Worm (Caenorhabditis elegans) whole organism, late embryonic: ENCODE measurements around the gene F23H11.5.

Experiments used
- C38D4.7 ChIP-seq: fragments of 200-800 bp; sonication (Bioruptor generic); optimal IDR thresholded peaks from 2 replicates; lab custom pipeline; 2018; ENCODE audit warnings: mild to moderate bottlenecking, missing genetic modification characterization, moderate library complexity, missing compliant biosample characterization
- K09A11.1 ChIP-seq: sonication (generic microtip); optimal IDR thresholded peaks from 2 replicates; lab custom pipeline; 2017; ENCODE audit warnings: antibody characterized with exemption, mild to moderate bottlenecking, missing genetic modification characterization, missing compliant biosample characterization; ENCODE audit not compliant: insufficient read depth
- T23F11.4 ChIP-seq: fragments of 200-800 bp; sonication (Bioruptor generic); optimal IDR thresholded peaks from 2 replicates; lab custom pipeline; 2018; ENCODE audit warnings: mild to moderate bottlenecking, missing genetic modification characterization, missing compliant biosample characterization
- Y22D7AL.16 ChIP-seq: sonication (generic microtip); optimal IDR thresholded peaks from 2 replicates; lab custom pipeline; 2016; ENCODE audit warnings: missing genetic modification characterization, missing compliant biosample characterization
- ahr-1 ChIP-seq: sonication (generic microtip); optimal IDR thresholded peaks from 2 replicates; lab custom pipeline; 2016; ENCODE audit warnings: missing genetic modification characterization, missing compliant biosample characterization
- ceh-14 ChIP-seq: sonication (generic microtip); optimal IDR thresholded peaks from 2 replicates; lab custom pipeline; 2016; ENCODE audit warnings: missing genotype, missing genetic modification characterization, missing compliant biosample characterization
- ceh-18 ChIP-seq: sonication (generic microtip); optimal IDR thresholded peaks from 2 replicates; lab custom pipeline; 2016; ENCODE audit warnings: missing genetic modification characterization, missing compliant biosample characterization
- ceh-2 ChIP-seq: sonication (generic microtip); optimal IDR thresholded peaks from 2 replicates; lab custom pipeline; 2016; ENCODE audit warnings: missing genotype, missing genetic modification characterization, missing compliant biosample characterization
- ceh-24 ChIP-seq: sonication (generic microtip); optimal IDR thresholded peaks from 2 replicates; lab custom pipeline; 2016; ENCODE audit warnings: mild to moderate bottlenecking, missing genetic modification characterization, missing compliant biosample characterization
- ceh-31 ChIP-seq: sonication (generic microtip); optimal IDR thresholded peaks from 2 replicates; lab custom pipeline; 2016; ENCODE audit warnings: missing genetic modification characterization, missing compliant biosample characterization
- ceh-34 ChIP-seq: sonication (generic microtip); optimal IDR thresholded peaks from 2 replicates; lab custom pipeline; 2016; ENCODE audit warnings: mild to moderate bottlenecking, missing genetic modification characterization, missing compliant biosample characterization
- ceh-6 ChIP-seq: fragments of 200-800 bp; sonication (Bioruptor generic); optimal IDR thresholded peaks from 2 replicates; lab custom pipeline; 2018; ENCODE audit warnings: mild to moderate bottlenecking, missing genetic modification characterization, missing compliant biosample characterization
- ceh-9 ChIP-seq: sonication (generic microtip); optimal IDR thresholded peaks from 2 replicates; lab custom pipeline; 2016; ENCODE audit warnings: mild to moderate bottlenecking, missing genetic modification characterization, inconsistent platforms, missing compliant biosample characterization
- elt-2 ChIP-seq: sonication (generic microtip); optimal IDR thresholded peaks from 2 replicates; lab custom pipeline; 2016; ENCODE audit warnings: missing genetic modification reagents, missing genetic modification characterization, missing compliant biosample characterization
- ets-4 ChIP-seq: sonication (generic microtip); optimal IDR thresholded peaks from 2 replicates; lab custom pipeline; 2016; ENCODE audit warnings: missing genetic modification characterization, missing compliant biosample characterization
- eyg-1 ChIP-seq: sonication (generic microtip); optimal IDR thresholded peaks from 2 replicates; lab custom pipeline; 2016; ENCODE audit warnings: missing genotype, missing genetic modification characterization, missing compliant biosample characterization
- hlh-13 ChIP-seq: fragments of 200-800 bp; sonication (Bioruptor generic); optimal IDR thresholded peaks from 2 replicates; lab custom pipeline; 2018; ENCODE audit warnings: mild to moderate bottlenecking, missing genetic modification characterization, missing compliant biosample characterization
- hlh-30 ChIP-seq: sonication (generic microtip); optimal IDR thresholded peaks from 2 replicates; lab custom pipeline; 2017; ENCODE audit warnings: antibody characterized with exemption, missing genetic modification characterization, missing compliant biosample characterization; ENCODE audit not compliant: insufficient read depth
- hlh-6 ChIP-seq: sonication (generic microtip); optimal IDR thresholded peaks from 2 replicates; lab custom pipeline; 2016; ENCODE audit warnings: missing genotype, missing genetic modification characterization, missing compliant biosample characterization
- lim-6 ChIP-seq: sonication (generic microtip); optimal IDR thresholded peaks from 2 replicates; lab custom pipeline; 2016; ENCODE audit warnings: missing genetic modification characterization, missing compliant biosample characterization
- lin-11 ChIP-seq: fragments of 200-800 bp; sonication (Bioruptor generic); optimal IDR thresholded peaks from 2 replicates; lab custom pipeline; 2018; ENCODE audit warnings: mild to moderate bottlenecking, missing genetic modification characterization, missing compliant biosample characterization
- madf-2 ChIP-seq: sonication (generic microtip); optimal IDR thresholded peaks from 2 replicates; lab custom pipeline; 2017; ENCODE audit warnings: missing genetic modification characterization, missing compliant biosample characterization
- mec-3 ChIP-seq: sonication (generic microtip); optimal IDR thresholded peaks from 2 replicates; lab custom pipeline; 2016; ENCODE audit warnings: borderline replicate concordance, missing genetic modification characterization, missing compliant biosample characterization
- nfya-1 ChIP-seq: sonication (generic microtip); optimal IDR thresholded peaks from 2 replicates; lab custom pipeline; 2017; ENCODE audit warnings: missing genetic modification characterization, mild to moderate bottlenecking, missing compliant biosample characterization, antibody characterized with exemption, moderate library complexity
- nhr-232 ChIP-seq: sonication (generic microtip); optimal IDR thresholded peaks from 2 replicates; lab custom pipeline; 2016; ENCODE audit warnings: missing genetic modification characterization, missing compliant biosample characterization
- odd-2 ChIP-seq: sonication (generic microtip); optimal IDR thresholded peaks from 2 replicates; lab custom pipeline; 2017; ENCODE audit warnings: antibody characterized with exemption, mild to moderate bottlenecking, missing genetic modification characterization, missing compliant biosample characterization
- pag-3 ChIP-seq: sonication (generic microtip); optimal IDR thresholded peaks from 2 replicates; lab custom pipeline; 2016; ENCODE audit warnings: missing compliant biosample characterization, missing genetic modification characterization, borderline replicate concordance
- pha-2 ChIP-seq: sonication (generic microtip); optimal IDR thresholded peaks from 2 replicates; lab custom pipeline; 2017; ENCODE audit warnings: mild to moderate bottlenecking, missing genetic modification characterization, missing compliant biosample characterization
- pha-4 ChIP-seq: fragments of 150-350 bp; optimal IDR thresholded peaks from 2 replicates; lab custom pipeline; 2018; ENCODE audit warnings: missing biosample characterization, missing genetic modification reagents, missing genetic modification characterization
- pros-1 ChIP-seq: fragments of 150-350 bp; optimal IDR thresholded peaks from 2 replicates; lab custom pipeline; 2014; ENCODE audit warnings: missing biosample characterization, missing genetic modification reagents, missing genetic modification characterization
- ref-2 ChIP-seq: sonication (generic microtip); optimal IDR thresholded peaks from 2 replicates; lab custom pipeline; 2016; ENCODE audit warnings: missing genetic modification characterization, missing compliant biosample characterization
- rnt-1 ChIP-seq: sonication (generic microtip); optimal IDR thresholded peaks from 2 replicates; lab custom pipeline; 2016; ENCODE audit warnings: missing genetic modification characterization, missing compliant biosample characterization
- sox-4 ChIP-seq: sonication (generic microtip); optimal IDR thresholded peaks from 2 replicates; lab custom pipeline; 2017; ENCODE audit warnings: mild to moderate bottlenecking, missing genetic modification characterization, inconsistent platforms, missing compliant biosample characterization
- syd-9 ChIP-seq: sonication (generic microtip); optimal IDR thresholded peaks from 2 replicates; lab custom pipeline; 2016; ENCODE audit warnings: mild to moderate bottlenecking, missing genetic modification characterization, moderate library complexity, missing compliant biosample characterization
- tbx-2 ChIP-seq: sonication (generic microtip); optimal IDR thresholded peaks from 2 replicates; lab custom pipeline; 2016; ENCODE audit warnings: missing genetic modification characterization, missing compliant biosample characterization
- tbx-7 ChIP-seq: sonication (generic microtip); optimal IDR thresholded peaks from 2 replicates; lab custom pipeline; 2016; ENCODE audit warnings: missing genotype, missing genetic modification characterization, missing compliant biosample characterization
- unc-3 ChIP-seq, 2 experiments: fragments of 200-800 bp in 1 of 2; sonication (Bioruptor generic) in 1 of 2; sonication (generic microtip) in 1 of 2; conservative IDR thresholded peaks in 1 of 2; optimal IDR thresholded peaks in 1 of 2; 2 replicates each; pipeline versions ENCODE4 v1.3.6 to Lab custom; 2016 to 2022; ENCODE audit warnings: missing compliant biosample characterization in 2 of 2, missing genetic modification characterization in 2 of 2, missing genetic modification reagents in 1 of 2
- unc-42 ChIP-seq: sonication (generic microtip); optimal IDR thresholded peaks from 2 replicates; lab custom pipeline; 2016; ENCODE audit warnings: missing genotype, missing genetic modification characterization, missing compliant biosample characterization
- unc-55 ChIP-seq: sonication (generic microtip); optimal IDR thresholded peaks from 2 replicates; lab custom pipeline; 2017; ENCODE audit warnings: missing biosample characterization, missing genetic modification reagents, missing genetic modification characterization
- unc-86 ChIP-seq: sonication (generic microtip); optimal IDR thresholded peaks from 2 replicates; lab custom pipeline; 2016; ENCODE audit warnings: missing genetic modification characterization, missing compliant biosample characterization

The F23H11.5 gene

ce11 chrIII:896904-897303 lies 13.5 kb downstream of the F23H11.5 start:
- TF ChIP-seq eyg-1 (tag; lab: Kevin White, UChicago) (no peak), tbx-2 (tag; lab: Kevin White, UChicago) (no peak), unc-55 (GFP tag; lab: Kevin White, UChicago) (no peak), lim-6 (tag; lab: Kevin White, UChicago) (no peak), ref-2 (tag; lab: Kevin White, UChicago) (no peak), pha-4 (tag; lab: Kevin White, UChicago) (no peak), ceh-2 (tag; lab: Kevin White, UChicago) (no peak), Y22D7AL.16 (tag; lab: Kevin White, UChicago) (no peak), T23F11.4 (GFP tag; lab: Kevin White, UChicago) (no peak), ceh-34 (no peak), ahr-1 (tag; lab: Kevin White, UChicago) (no peak)

DNA sequence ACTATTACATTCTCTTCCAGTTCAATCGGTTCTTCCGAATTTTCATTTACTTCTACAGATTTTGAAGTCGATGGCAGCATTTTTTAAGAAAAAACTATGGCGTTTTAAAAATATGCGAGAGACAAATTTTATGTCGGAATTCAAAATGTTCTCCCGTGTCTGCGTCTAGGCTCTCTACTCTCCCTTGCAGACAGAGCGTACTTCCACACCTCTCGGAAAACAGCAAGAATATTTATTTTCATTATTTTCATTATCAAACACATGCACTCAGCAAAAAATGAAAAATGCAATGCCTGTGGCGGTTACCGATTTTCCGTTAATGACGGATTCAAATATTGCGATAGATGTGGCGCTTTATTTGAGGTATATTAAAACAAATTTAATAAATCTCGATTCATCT lies 14.9 kb downstream of the F23H11.5 start, which contains the start of the genes ztf-18 and F23H11.2:
Gene ztf-18, minus strand, starts transcription at position 188 of the 400 bp plus-strand sequence.
Gene F23H11.2, plus strand, starts transcription at position 223 of the 400 bp plus-strand sequence.
- TF ChIP-seq ref-2 (tag; lab: Kevin White, UChicago) (no peak), elt-2 (tag; lab: Kevin White, UChicago) (no peak), nhr-232 (tag; lab: Kevin White, UChicago) (no peak), hlh-13 (GFP tag; lab: Kevin White, UChicago) (no peak), ceh-14 (tag; lab: Kevin White, UChicago) (no peak)

DNA sequence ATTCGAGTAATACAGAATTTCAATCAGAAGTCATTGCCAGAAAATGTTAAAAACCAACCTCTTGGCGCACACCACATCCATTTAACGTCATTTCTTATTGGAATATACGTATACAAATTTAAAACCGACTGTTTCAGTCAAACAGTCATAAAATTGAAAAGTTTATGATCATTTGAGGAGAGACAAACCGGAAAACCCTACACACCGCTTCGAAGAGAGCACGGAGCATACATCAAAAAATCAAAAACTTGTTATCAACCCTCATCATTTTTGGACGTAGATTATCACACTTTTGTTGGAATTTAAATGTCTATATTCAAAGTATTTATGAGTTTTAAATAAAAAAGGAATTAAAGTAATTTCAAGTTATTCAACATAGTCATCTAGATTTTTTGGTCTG lies 19.4 kb downstream of the F23H11.5 start, which contains the start of gene T24C4.10:
Gene T24C4.10, minus strand, starts transcription at position 230 of the 400 bp plus-strand sequence.
- TF ChIP-seq pros-1 (tag; lab: Kevin White, UChicago) = no peak
- TF ChIP-seq ceh-9 (tag; lab: Kevin White, UChicago) = no peak

DNA sequence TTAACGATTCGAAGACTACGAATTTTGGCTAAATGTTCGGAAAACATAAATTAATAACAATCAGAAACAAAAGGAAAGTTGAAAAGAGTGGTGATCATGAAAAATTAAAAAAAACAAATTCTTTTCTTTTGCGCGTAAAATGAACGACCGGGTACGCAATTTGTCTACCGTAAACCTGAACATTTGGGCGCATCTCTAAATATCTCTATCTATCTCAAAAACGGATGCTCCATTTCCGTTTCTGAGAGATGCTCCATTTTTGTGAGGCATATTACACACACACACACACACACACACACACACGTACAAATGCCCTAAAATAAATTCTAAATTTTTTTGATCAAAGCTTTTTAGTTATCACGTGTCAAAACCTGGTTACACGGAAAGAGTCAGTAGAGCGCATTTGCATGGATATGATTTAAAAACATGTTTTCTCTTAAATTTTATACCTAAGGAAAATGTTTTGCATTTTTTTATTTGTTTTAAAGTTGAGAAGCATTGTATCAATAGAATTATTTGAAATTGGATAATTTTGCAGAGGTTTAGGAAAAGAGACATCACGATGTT lies 21.3 kb downstream of the F23H11.5 start:
- no peak for TF ChIP-seq pag-3 (tag; lab: Kevin White, UChicago)
- no peak for TF ChIP-seq lim-6 (tag; lab: Kevin White, UChicago)
- no peak for TF ChIP-seq sox-4 (tag; lab: Kevin White, UChicago)
- no peak for TF ChIP-seq elt-2 (tag; lab: Kevin White, UChicago)
- no peak for TF ChIP-seq ets-4 (tag; lab: Kevin White, UChicago)
- no peak for TF ChIP-seq hlh-6 (tag; lab: Kevin White, UChicago)
- peak; percentile 48 for TF ChIP-seq hlh-30 (tag; lab: Kevin White, UChicago)
- TF ChIP-seq unc-42 = peak; percentile 40
- TF ChIP-seq Y22D7AL.16 (tag; lab: Kevin White, UChicago) = no peak
- TF ChIP-seq ref-2 (tag; lab: Kevin White, UChicago) = no peak

DNA sequence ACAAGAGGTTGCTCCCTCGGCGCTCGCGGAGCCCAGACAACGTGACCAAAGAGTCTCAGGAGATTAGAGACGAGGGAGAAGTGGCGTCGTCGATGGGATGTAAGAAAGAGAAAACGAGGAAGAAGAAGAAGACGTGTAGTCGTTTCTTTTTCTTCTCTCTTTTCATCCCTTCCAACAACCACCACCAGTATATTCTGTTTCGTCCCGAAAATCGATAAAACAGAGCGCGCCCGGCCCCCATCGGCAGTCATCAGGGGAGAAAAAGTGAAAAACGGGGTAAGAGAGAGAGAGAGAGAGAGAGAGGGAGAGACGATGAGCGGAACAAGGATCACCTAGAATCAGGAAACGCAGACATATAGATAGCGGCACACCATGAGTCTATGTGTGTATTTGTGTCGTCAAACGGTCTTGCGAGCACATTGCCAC lies 22.5 kb downstream of the F23H11.5 start:
- no peak for TF ChIP-seq lim-6 (tag; lab: Kevin White, UChicago)
- TF ChIP-seq unc-86 (tag; lab: Kevin White, UChicago) = peak; percentile 13
- TF ChIP-seq hlh-13 (GFP tag; lab: Kevin White, UChicago) = no peak
- TF ChIP-seq madf-2 (tag; lab: Kevin White, UChicago) = peak; percentile 13
- TF ChIP-seq pha-2 (tag; lab: Kevin White, UChicago) = no peak
- no peak for TF ChIP-seq mec-3 (tag; lab: Kevin White, UChicago)
- TF ChIP-seq nfya-1 (tag; lab: Kevin White, UChicago) = peak; percentile 71
- TF ChIP-seq ceh-14 (tag; lab: Kevin White, UChicago) = peak; percentile 50
- peak; percentile 42 for TF ChIP-seq ceh-18 (tag; lab: Kevin White, UChicago)
- no peak for TF ChIP-seq ets-4 (tag; lab: Kevin White, UChicago)
- peak; percentile 10 for TF ChIP-seq rnt-1
- TF ChIP-seq ref-2 (tag; lab: Kevin White, UChicago) = peak; percentile 35
- TF ChIP-seq K09A11.1 = peak; percentile 46
- TF ChIP-seq ceh-6 (GFP tag; lab: Kevin White, UChicago) = no peak
- no peak; the same call in 1 of the 2 replicates for TF ChIP-seq unc-3 (GFP tag; conservative IDR thresholded peaks at IDR 0.05; lab: Robert Waterston, UW)
- TF ChIP-seq unc-3 (tag; optimal IDR thresholded peaks at IDR 0.05; lab: Kevin White, UChicago) = peak; percentile 45
- TF ChIP-seq ceh-31 (tag; lab: Kevin White, UChicago) = peak; percentile 83
- TF ChIP-seq syd-9 (tag; lab: Kevin White, UChicago) = peak; percentile 14
- TF ChIP-seq nhr-232 (tag; lab: Kevin White, UChicago) = no peak
- no peak for TF ChIP-seq tbx-7
- peak; percentile 40 for TF ChIP-seq ceh-34
- no peak for TF ChIP-seq odd-2 (tag; lab: Kevin White, UChicago)
- no peak for TF ChIP-seq lin-11
- TF ChIP-seq ceh-24 = no peak
- peak; percentile 73 for TF ChIP-seq unc-42
- TF ChIP-seq ceh-9 (tag; lab: Kevin White, UChicago) = no peak
- no peak for TF ChIP-seq C38D4.7 (GFP tag; lab: Kevin White, UChicago)
